Worm (Caenorhabditis elegans) whole organism, L2 larva: ENCODE results near the gene egl-3.

ENCODE experiments used
- Y55F3AM.14 ChIP-seq: fragments of 200-800 bp; sonication (Bioruptor generic); optimal IDR thresholded peaks from 2 replicates; lab custom pipeline; 2018; ENCODE audit warnings: mild to moderate bottlenecking, missing genetic modification characterization, missing compliant biosample characterization
- aly-2 ChIP-seq: fragments of 150-350 bp; optimal IDR thresholded peaks from 2 replicates; lab custom pipeline; 2014; ENCODE audit warnings: missing biosample characterization, missing genetic modification characterization
- ama-1 ChIP-seq: fragments of 150-350 bp; optimal IDR thresholded peaks from 2 replicates; lab custom pipeline; 2018; ENCODE audit warnings: inconsistent platforms
- ceh-82 ChIP-seq: fragments of 150-350 bp; optimal IDR thresholded peaks from 2 replicates; lab custom pipeline; 2014; ENCODE audit warnings: missing biosample characterization, missing genetic modification characterization
- lin-39 ChIP-seq: fragments of 150-350 bp; optimal IDR thresholded peaks from 2 replicates; lab custom pipeline; 2014; ENCODE audit warnings: missing biosample characterization, missing genetic modification reagents, missing genetic modification characterization
- lsy-2 ChIP-seq, 2 experiments: fragments of 150-350 bp in 1 of 2; sonication (generic microtip) in 1 of 2; optimal IDR thresholded peaks; 2 replicates each; lab custom pipeline; 2014 to 2017; ENCODE audit warnings: missing biosample characterization in 2 of 2, missing genetic modification characterization in 2 of 2
- mdl-1 ChIP-seq, 2 experiments: fragments of 150-350 bp in 1 of 2; sonication (generic microtip) in 1 of 2; optimal IDR thresholded peaks; 2 replicates each; lab custom pipeline; 2017; ENCODE audit warnings: missing biosample characterization in 2 of 2, missing genetic modification characterization in 2 of 2
- nhr-12 ChIP-seq: fragments of 150-350 bp; optimal IDR thresholded peaks from 2 replicates; lab custom pipeline; 2014; ENCODE audit warnings: missing biosample characterization, missing genetic modification characterization
- nhr-129 ChIP-seq: fragments of 150-350 bp; optimal IDR thresholded peaks from 2 replicates; lab custom pipeline; 2014; ENCODE audit warnings: missing biosample characterization, missing genetic modification characterization
- nhr-25 ChIP-seq: fragments of 150-350 bp; sonication (generic microtip); optimal IDR thresholded peaks from 3 replicates; lab custom pipeline; 2014; ENCODE audit warnings: missing biosample characterization, missing genetic modification characterization
- unc-39 ChIP-seq: fragments of 150-350 bp; optimal IDR thresholded peaks from 2 replicates; lab custom pipeline; 2014; ENCODE audit warnings: missing biosample characterization, missing genetic modification characterization
- unc-62 ChIP-seq: fragments of 150-350 bp; optimal IDR thresholded peaks from 2 replicates; lab custom pipeline; 2014; ENCODE audit warnings: missing biosample characterization, missing genetic modification reagents, missing genetic modification characterization
- ztf-11 ChIP-seq: sonication (generic microtip); optimal IDR thresholded peaks from 2 replicates; lab custom pipeline; 2017; ENCODE audit warnings: missing biosample characterization, missing genetic modification characterization
- ztf-4 ChIP-seq: fragments of 150-350 bp; optimal IDR thresholded peaks from 2 replicates; lab custom pipeline; 2014; ENCODE audit warnings: missing biosample characterization, missing genetic modification characterization

DNA sequence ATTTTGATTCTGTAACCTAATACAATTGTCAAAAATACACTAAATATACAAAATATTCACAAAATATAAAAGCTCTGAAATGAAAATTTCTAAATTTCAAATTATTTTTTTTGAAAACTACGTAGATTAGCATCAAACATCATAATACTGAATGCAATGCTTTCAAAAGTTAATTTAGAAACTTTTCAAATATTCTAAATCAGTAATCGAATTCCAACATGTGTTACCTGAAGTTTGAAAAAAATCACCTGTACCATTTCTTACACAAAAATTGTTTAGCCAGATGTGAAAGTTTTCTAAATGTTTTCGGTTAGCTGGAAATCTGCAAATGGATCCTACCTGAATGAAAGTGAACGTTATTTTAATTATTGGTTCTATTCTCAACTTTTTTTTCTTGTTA, 48.5 kb upstream of the egl-3 start, which contains the start of gene C12D8.20:
- TF ChIP-seq mdl-1 (tag; optimal IDR thresholded peaks at IDR 0.05; lab: Kevin White, UChicago): no peak
- no peak for TF ChIP-seq ztf-4 (tag; lab: Kevin White, UChicago)
- TF ChIP-seq nhr-129 (tag; lab: Kevin White, UChicago): no peak
- TF ChIP-seq Y55F3AM.14: no peak
- no peak for TF ChIP-seq nhr-25
- TF ChIP-seq nhr-12 (tag; lab: Kevin White, UChicago): no peak
- no peak for TF ChIP-seq unc-62 (GFP tag; lab: Kevin White, UChicago)
- no peak for TF ChIP-seq ceh-82 (tag; lab: Kevin White, UChicago)
- no peak for TF ChIP-seq aly-2 (tag; lab: Kevin White, UChicago)
- TF ChIP-seq ama-1: no peak
- TF ChIP-seq ztf-11 (tag; lab: Kevin White, UChicago): no peak
- TF ChIP-seq lsy-2 (tag; optimal IDR thresholded peaks at IDR 0.05; lab: Kevin White, UChicago): no peak
- no peak for TF ChIP-seq lin-39 (tag; lab: Kevin White, UChicago)
- no peak for TF ChIP-seq unc-39 (tag; lab: Kevin White, UChicago)
